Worm (Caenorhabditis elegans): ENCODE measurements around the gene K01F9.2.

ce11 chrIII:8867922-8868655 lies 8.8 kb downstream of the K01F9.2 start:
- TF ChIP-seq C06A6.2 (GFP tag; conservative IDR thresholded peaks at IDR 0.05) (no peak), repo-1 (tag; optimal IDR thresholded peaks at IDR 0.05) (no peak), B0019.2 (GFP tag; conservative IDR thresholded peaks at IDR 0.05) (no peak), let-526 (GFP tag; IDR thresholded peaks at IDR 0.05) (no peak), F55B11.4 (tag; optimal IDR thresholded peaks at IDR 0.05; ENCODE audit: borderline replicate concordance, insufficient read depth) (no peak), ama-1 (optimal IDR thresholded peaks at IDR 0.05) (no peak), ama-1 (GFP tag; optimal IDR thresholded peaks at IDR 0.05) (no peak)

All from whole organism, young adult.